In genomic region chr2L:19096361-19096760, dm6 we compare ENCODE assay signal across 1 fruit fly cellular context.
TF ChIP-seq lines count a peak whose summit lies in the region.

No protein-coding gene starts in this region.

TF ChIP-seq in whole organism, embryonic, 481 proteins besides CTCF, POLR2A, EP300 and RAD21 (continued from another document):
- TF ChIP-seq Hr51 (GFP tag; optimal IDR thresholded peaks at IDR 0.05; lab: Kevin White, UChicago), result no peak
- peak; percentile 8 for TF ChIP-seq CG15601 (tag; optimal IDR thresholded peaks at IDR 0.05; lab: Kevin White, UChicago)
- TF ChIP-seq mam (GFP tag; optimal IDR thresholded peaks at IDR 0.05; lab: Kevin White, UChicago), result no peak
- TF ChIP-seq Bteb2 (GFP tag; optimal IDR thresholded peaks at IDR 0.05; lab: Kevin White, UChicago), result no peak
- TF ChIP-seq vnd (GFP tag; IDR thresholded peaks at IDR 0.05; lab: Robert Waterston, UW; ENCODE audit: partially characterized antibody), result peak; percentile 82
- TF ChIP-seq CoRest (tag; optimal IDR thresholded peaks at IDR 0.05; lab: Kevin White, UChicago), result no peak
- no peak for TF ChIP-seq Sin3A (optimal IDR thresholded peaks at IDR 0.05; lab: Kevin White, UChicago)
- TF ChIP-seq ac (GFP tag; optimal IDR thresholded peaks at IDR 0.05; lab: Kevin White, UChicago), result no peak
- TF ChIP-seq sd (tag; optimal IDR thresholded peaks at IDR 0.05; lab: Kevin White, UChicago), result peak; percentile 62
- TF ChIP-seq CG3281 (GFP tag; optimal IDR thresholded peaks at IDR 0.05; lab: Kevin White, UChicago), result no peak
- TF ChIP-seq CG2712 (tag; optimal IDR thresholded peaks at IDR 0.05; lab: Kevin White, UChicago), result no peak
- peak; percentile 19 for TF ChIP-seq kni (GFP tag; optimal IDR thresholded peaks at IDR 0.05; lab: Kevin White, UChicago)
- TF ChIP-seq amos (GFP tag; IDR thresholded peaks at IDR 0.05; lab: Robert Waterston, UW; ENCODE audit: partially characterized antibody), result no peak
- TF ChIP-seq jing (GFP tag; optimal IDR thresholded peaks at IDR 0.05; lab: Kevin White, UChicago), result no peak
- no peak for TF ChIP-seq ap (GFP tag; IDR thresholded peaks at IDR 0.05; lab: Robert Waterston, UW)
- no peak for TF ChIP-seq CG10979 (tag; optimal IDR thresholded peaks at IDR 0.05; lab: Kevin White, UChicago)
- no peak for TF ChIP-seq ham (GFP tag; IDR thresholded peaks at IDR 0.05; lab: Robert Waterston, UW)
